Worm (Caenorhabditis elegans): ENCODE measurements around the gene fbxb-65.
A peak's percentile ranks its signal among the peaks of the same experiment; 100 is the strongest.

fbxb-65 gene

DNA sequence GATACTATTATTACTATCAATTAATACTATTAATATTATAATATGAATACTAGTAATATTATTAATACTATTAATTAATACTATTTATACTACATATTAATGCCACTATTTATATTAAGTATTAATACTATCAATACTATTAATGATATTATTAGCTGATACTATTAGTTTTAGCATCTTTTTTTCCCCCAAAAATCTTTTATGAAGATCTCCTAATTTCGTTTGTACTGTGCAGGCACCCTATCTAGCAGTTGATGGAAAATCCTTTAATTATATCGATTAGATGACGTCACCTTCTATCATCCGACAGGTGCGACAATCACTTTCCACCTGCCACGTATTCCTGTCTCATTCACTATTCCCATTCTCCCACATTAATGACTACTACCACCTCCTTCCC lies at the start of gene fbxb-65:
Gene fbxb-65 (plus strand): TSS at position 301 of the 400 bp plus-strand sequence.
- TF ChIP-seq elt-2 (tag; optimal IDR thresholded peaks at IDR 0.05) (no peak), hlh-4 (tag; optimal IDR thresholded peaks at IDR 0.05) (peak; percentile 61)

DNA sequence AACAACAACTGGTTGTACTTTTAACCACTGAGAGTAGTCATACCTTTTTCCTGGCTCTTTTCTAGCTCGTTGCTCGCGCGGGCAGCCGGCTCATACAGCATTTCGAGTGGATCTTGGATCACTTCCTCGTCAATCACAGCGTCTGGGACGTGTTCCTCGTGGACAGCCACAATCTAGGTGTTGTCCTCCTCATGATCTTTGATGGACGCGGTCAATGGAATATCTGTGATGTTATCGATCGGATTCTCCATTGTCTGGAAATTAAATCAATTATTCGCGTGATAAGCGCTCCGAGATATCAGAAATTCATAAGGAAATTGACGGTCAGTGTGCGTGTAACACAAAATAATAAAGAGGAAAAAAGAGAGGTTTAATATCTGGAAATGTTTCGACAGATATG lies 49.5 kb upstream of the fbxb-65 start, which contains the start of gene F21D9.8:
Gene F21D9.8 (minus strand): TSS at position 101 of the 400 bp plus-strand sequence.
- TF ChIP-seq mab-9 (GFP tag; IDR thresholded peaks at IDR 0.05) (no peak), lin-35 (GFP tag; optimal IDR thresholded peaks at IDR 0.05) (no peak), egl-13 (tag; optimal IDR thresholded peaks at IDR 0.05) (no peak), aly-2 (tag; optimal IDR thresholded peaks at IDR 0.05) (no peak), pax-3 (tag; optimal IDR thresholded peaks at IDR 0.05) (no peak), nhr-47 (tag; optimal IDR thresholded peaks at IDR 0.05) (no peak), sup-37 (GFP tag; optimal IDR thresholded peaks at IDR 0.05) (no peak), pqm-1 (tag; optimal IDR thresholded peaks at IDR 0.05) (no peak), nhr-85 (tag) (no peak), hlh-4 (tag; optimal IDR thresholded peaks at IDR 0.05) (no peak), alr-1 (tag; optimal IDR thresholded peaks at IDR 0.05; ENCODE audit: borderline replicate concordance) (no peak), fos-1 (tag; optimal IDR thresholded peaks at IDR 0.05) (no peak), ces-1 (GFP tag; optimal IDR thresholded peaks at IDR 0.05) (no peak), nhr-77 (tag; optimal IDR thresholded peaks at IDR 0.05) (no peak)

DNA sequence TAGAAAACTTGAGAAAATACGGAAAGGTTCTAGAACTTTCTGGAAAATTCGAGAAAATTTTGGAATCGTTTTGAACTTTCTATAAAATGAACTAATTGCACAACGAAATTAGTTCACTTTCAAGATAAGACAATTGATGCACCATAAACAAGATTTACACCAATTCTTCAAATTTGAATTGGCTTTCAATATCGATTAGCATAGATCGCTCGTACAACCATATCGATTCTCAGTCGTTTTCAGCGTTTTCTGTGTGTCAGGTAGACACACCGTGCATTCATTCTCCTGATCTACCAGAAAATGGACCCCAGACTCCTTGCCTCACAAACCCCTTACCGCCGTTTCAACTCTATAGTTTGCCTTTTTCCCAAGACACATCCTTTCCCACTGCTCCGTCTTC lies 47.0 kb upstream of the fbxb-65 start, which contains the start of gene fbxb-117:
Gene fbxb-117 (plus strand): TSS at position 301 of the 400 bp plus-strand sequence.
- no peak for TF ChIP-seq efl-3 (GFP tag; optimal IDR thresholded peaks at IDR 0.05)
- no peak for TF ChIP-seq sup-37 (GFP tag; optimal IDR thresholded peaks at IDR 0.05)
- no peak for TF ChIP-seq elt-3 (tag; optimal IDR thresholded peaks at IDR 0.05)
- TF ChIP-seq snu-23 (GFP tag; optimal IDR thresholded peaks at IDR 0.05), result no peak
- no peak for TF ChIP-seq mab-9 (GFP tag; IDR thresholded peaks at IDR 0.05)
- TF ChIP-seq ets-5 (GFP tag; IDR thresholded peaks at IDR 0.05), result no peak
- TF ChIP-seq nhr-12 (tag; optimal IDR thresholded peaks at IDR 0.05), result no peak
- TF ChIP-seq nhr-237 (tag; optimal IDR thresholded peaks at IDR 0.05), result no peak
- no peak for TF ChIP-seq C04F5.9 (tag; optimal IDR thresholded peaks at IDR 0.05)
- TF ChIP-seq sptf-1 (tag; optimal IDR thresholded peaks at IDR 0.05), result no peak
- no peak for TF ChIP-seq snpc-4 (tag; optimal IDR thresholded peaks at IDR 0.05)
- TF ChIP-seq lin-13 (GFP tag; optimal IDR thresholded peaks at IDR 0.05), result no peak
- TF ChIP-seq fkh-4 (tag; optimal IDR thresholded peaks at IDR 0.05; ENCODE audit: borderline replicate concordance), result no peak
- no peak for TF ChIP-seq rnt-1 (tag; optimal IDR thresholded peaks at IDR 0.05)

DNA sequence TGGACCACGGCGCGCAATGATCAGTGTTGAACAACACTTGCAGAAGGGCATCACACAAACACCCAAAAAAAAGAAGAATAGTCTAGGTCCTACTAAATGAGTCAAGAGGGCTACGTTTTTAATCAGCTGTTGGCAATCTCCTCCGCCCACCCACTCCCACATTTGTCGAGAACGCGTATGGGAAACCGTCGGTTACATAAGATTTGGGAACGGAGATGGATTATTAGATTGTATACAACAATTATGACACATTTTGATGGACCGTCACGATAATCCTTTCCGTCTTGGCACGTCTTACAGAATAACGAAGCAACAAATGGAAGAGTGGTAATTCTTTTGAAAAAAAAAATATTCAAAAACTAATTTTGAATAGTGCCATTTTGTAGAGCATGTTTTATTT lies 43.4 kb upstream of the fbxb-65 start:
- no peak for TF ChIP-seq lin-39 (tag; optimal IDR thresholded peaks at IDR 0.05)
- TF ChIP-seq Y116A8C.19 (tag; optimal IDR thresholded peaks at IDR 0.05; ENCODE audit: borderline replicate concordance), result no peak
- no peak for TF ChIP-seq ces-1 (GFP tag; optimal IDR thresholded peaks at IDR 0.05)
- no peak for TF ChIP-seq mdl-1 (tag; optimal IDR thresholded peaks at IDR 0.05)
- no peak for TF ChIP-seq lin-15B (tag; optimal IDR thresholded peaks at IDR 0.05)
- TF ChIP-seq hpl-2 (GFP tag; optimal IDR thresholded peaks at IDR 0.05), result no peak
- TF ChIP-seq isw-1 (GFP tag; IDR thresholded peaks at IDR 0.05), result no peak
- no peak for TF ChIP-seq pqm-1 (tag; optimal IDR thresholded peaks at IDR 0.05)
- no peak for TF ChIP-seq nhr-76 (tag; optimal IDR thresholded peaks at IDR 0.05)
- TF ChIP-seq C34B4.2 (tag; optimal IDR thresholded peaks at IDR 0.05), result no peak
- no peak for TF ChIP-seq ceh-90 (tag; optimal IDR thresholded peaks at IDR 0.05)
- TF ChIP-seq nhr-85 (tag), result no peak
- TF ChIP-seq xbp-1 (tag; optimal IDR thresholded peaks at IDR 0.05), result no peak
- no peak for TF ChIP-seq rnt-1 (tag; optimal IDR thresholded peaks at IDR 0.05)
- TF ChIP-seq ztf-4 (tag; optimal IDR thresholded peaks at IDR 0.05), result no peak
- TF ChIP-seq dpl-1 (GFP tag; optimal IDR thresholded peaks at IDR 0.05), result no peak
- no peak for TF ChIP-seq unc-130 (tag; optimal IDR thresholded peaks at IDR 0.05)
- no peak for TF ChIP-seq C04F5.9 (tag; optimal IDR thresholded peaks at IDR 0.05)
- TF ChIP-seq ceh-88 (GFP tag; IDR thresholded peaks at IDR 0.05), result no peak
